Fruit fly (Drosophila melanogaster) whole organism, embryonic: Measurements from ENCODE around the gene CG3764.

Source experiments
- Atf6 ChIP-seq: fragments of 200-800 bp; sonication (Bioruptor generic); IDR thresholded peaks from 2 replicates; pipeline ENCODE4 v1.3.6; 2022; ENCODE audit warnings: missing biosample characterization, missing genetic modification characterization
- CG10654 ChIP-seq: fragments of 200-800 bp; sonication (Bioruptor generic); optimal IDR thresholded peaks from 2 replicates; lab custom pipeline; 2016; ENCODE audit warnings: missing biosample characterization, missing genetic modification characterization
- CG11456 ChIP-seq: fragments of 200-800 bp; sonication (Bioruptor generic); IDR thresholded peaks from 3 replicates; pipeline ENCODE4 v1.3.6; 2022; ENCODE audit warnings: missing biosample characterization, missing genetic modification characterization
- CG11723 ChIP-seq: fragments of 200-800 bp; sonication (Bioruptor generic); optimal IDR thresholded peaks from 2 replicates; lab custom pipeline; 2017; ENCODE audit warnings: missing biosample characterization, mild to moderate bottlenecking, missing genetic modification characterization
- CG12071 ChIP-seq: fragments of 200-800 bp; sonication (Bioruptor generic); optimal IDR thresholded peaks from 3 replicates; lab custom pipeline; 2018; ENCODE audit warnings: missing biosample characterization, mild to moderate bottlenecking, missing genetic modification characterization
- CG13123 ChIP-seq: fragments of 200-800 bp; sonication (Bioruptor generic); optimal IDR thresholded peaks from 2 replicates; lab custom pipeline; 2016; ENCODE audit warnings: missing biosample characterization, missing genetic modification characterization
- CG13424 ChIP-seq: fragments of 200-800 bp; sonication (Bioruptor generic); optimal IDR thresholded peaks from 2 replicates; lab custom pipeline; 2019; ENCODE audit warnings: missing biosample characterization, mild to moderate bottlenecking, missing genetic modification characterization, moderate library complexity
- CG15601 ChIP-seq: fragments of 200-800 bp; sonication (Bioruptor generic); optimal IDR thresholded peaks from 3 replicates; lab custom pipeline; 2019; ENCODE audit warnings: missing biosample characterization, mild to moderate bottlenecking, missing genetic modification characterization, moderate library complexity
- CG34224 ChIP-seq: fragments of 200-800 bp; sonication (Bioruptor generic); IDR thresholded peaks from 3 replicates; pipeline ENCODE4 v1.3.6; 2022; ENCODE audit warnings: missing biosample characterization, missing genetic modification characterization; ENCODE audit not compliant: partially characterized antibody
- CG43689 ChIP-seq: fragments of 200-800 bp; sonication (Bioruptor generic); IDR thresholded peaks from 2 replicates; pipeline ENCODE4 v1.3.6; 2022; ENCODE audit warnings: missing biosample characterization, missing genetic modification characterization
- CG5245 ChIP-seq: fragments of 200-800 bp; sonication (Bioruptor generic); optimal IDR thresholded peaks from 3 replicates; lab custom pipeline; 2016; ENCODE audit warnings: missing biosample characterization, missing genetic modification characterization
- CG6272 ChIP-seq: fragments of 200-800 bp; sonication (Bioruptor generic); IDR thresholded peaks from 2 replicates; pipeline ENCODE4 v1.3.6; 2022; ENCODE audit warnings: missing biosample characterization, missing genetic modification characterization
- CG6654 ChIP-seq: fragments of 200-800 bp; sonication (Bioruptor generic); optimal IDR thresholded peaks from 2 replicates; lab custom pipeline; 2017; ENCODE audit warnings: missing biosample characterization, mild to moderate bottlenecking, missing genetic modification characterization
- CG6765 ChIP-seq: fragments of 200-800 bp; sonication (Bioruptor generic); optimal IDR thresholded peaks from 3 replicates; lab custom pipeline; 2017; ENCODE audit warnings: missing biosample characterization, mild to moderate bottlenecking, missing genetic modification characterization
- CG6813 ChIP-seq: fragments of 200-800 bp; sonication (Bioruptor generic); optimal IDR thresholded peaks from 2 replicates; lab custom pipeline; 2017; ENCODE audit warnings: missing biosample characterization, missing genetic modification characterization, mild to moderate bottlenecking, moderate library complexity, missing genetic modification reagents
- CG8478 ChIP-seq: fragments of >200 bp; optimal IDR thresholded peaks from 2 replicates; lab custom pipeline; 2018
- D19B ChIP-seq: fragments of 200-800 bp; sonication (Bioruptor generic); optimal IDR thresholded peaks from 2 replicates; lab custom pipeline; 2017; ENCODE audit warnings: missing biosample characterization, mild to moderate bottlenecking, missing genetic modification characterization
- Dfd ChIP-seq, 2 experiments: fragments of >200 bp; optimal IDR thresholded peaks; 2 replicates each; lab custom pipeline; 2017; ENCODE audit warnings: missing biosample characterization in 2 of 2, missing genetic modification characterization in 2 of 2
- Drgx ChIP-seq: fragments of 200-800 bp; sonication (Bioruptor generic); IDR thresholded peaks from 2 replicates; pipeline ENCODE4 v1.3.6; 2022; ENCODE audit warnings: missing biosample characterization, missing genetic modification characterization
- Eip74EF ChIP-seq, 2 experiments: fragments of 200-800 bp in 1 of 2; fragments of >200 bp in 1 of 2; sonication (Bioruptor generic) in 1 of 2; optimal IDR thresholded peaks; 2 replicates each; lab custom pipeline; 2017 to 2019; ENCODE audit warnings: missing biosample characterization in 2 of 2, missing genetic modification characterization in 2 of 2, mild to moderate bottlenecking in 1 of 2, moderate library complexity in 1 of 2
- Ets65A ChIP-seq: fragments of 200-800 bp; sonication (Bioruptor generic); peaks from one replicate; lab custom pipeline; 2016; ENCODE audit warnings: missing biosample characterization, missing genetic modification characterization
- Ets97D ChIP-seq: fragments of 200-800 bp; sonication (Bioruptor generic); optimal IDR thresholded peaks from 3 replicates; lab custom pipeline; 2016; ENCODE audit warnings: missing biosample characterization, missing genetic modification characterization
- Fer1 ChIP-seq: fragments of 200-800 bp; sonication (Bioruptor generic); optimal IDR thresholded peaks from 2 replicates; lab custom pipeline; 2017; ENCODE audit warnings: missing biosample characterization, mild to moderate bottlenecking, missing genetic modification characterization
- HHEX ChIP-seq: fragments of 200-800 bp; sonication (Bioruptor generic); optimal IDR thresholded peaks from 3 replicates; lab custom pipeline; 2017; ENCODE audit warnings: missing biosample characterization, mild to moderate bottlenecking, missing genetic modification characterization, missing genetic modification reagents
- HLH54F ChIP-seq: fragments of 200-800 bp; sonication (Bioruptor generic); optimal IDR thresholded peaks from 3 replicates; lab custom pipeline; 2016; ENCODE audit warnings: missing biosample characterization, missing genetic modification characterization
- Hsf ChIP-seq: fragments of 200-800 bp; sonication (Bioruptor generic); optimal IDR thresholded peaks from 3 replicates; lab custom pipeline; 2016; ENCODE audit warnings: missing biosample characterization, missing genetic modification characterization
- Kr ChIP-seq: fragments of 200-800 bp; sonication (Bioruptor generic); optimal IDR thresholded peaks from 2 replicates; lab custom pipeline; 2017; ENCODE audit warnings: missing biosample characterization, mild to moderate bottlenecking, missing genetic modification characterization
- Lim3 ChIP-seq: fragments of 200-800 bp; sonication (Bioruptor generic); IDR thresholded peaks from 2 replicates; pipeline ENCODE4 v1.3.6; 2022; ENCODE audit warnings: missing biosample characterization, missing genetic modification characterization
- MTF-1 ChIP-seq: fragments of 200-800 bp; sonication (Bioruptor generic); optimal IDR thresholded peaks from 2 replicates; lab custom pipeline; 2018; ENCODE audit warnings: missing biosample characterization, mild to moderate bottlenecking, missing genetic modification characterization, borderline replicate concordance
- NC2β ChIP-seq: fragments of 200-800 bp; sonication (Bioruptor generic); optimal IDR thresholded peaks from 2 replicates; lab custom pipeline; 2016; ENCODE audit warnings: missing biosample characterization, missing genetic modification characterization
- Neu2 ChIP-seq: fragments of 200-800 bp; sonication (Bioruptor generic); optimal IDR thresholded peaks from 3 replicates; lab custom pipeline; 2016; ENCODE audit warnings: missing biosample characterization, missing genetic modification characterization, borderline replicate concordance
- Poxn ChIP-seq: fragments of 200-800 bp; sonication (Bioruptor generic); IDR thresholded peaks from 2 replicates; pipeline ENCODE4 v1.3.6; 2022; ENCODE audit warnings: missing biosample characterization, missing genetic modification characterization
- Ptx1 ChIP-seq: fragments of 200-800 bp; sonication (Bioruptor generic); IDR thresholded peaks from 2 replicates; pipeline ENCODE4 v1.3.6; 2022; ENCODE audit warnings: missing biosample characterization, missing genetic modification characterization
- Ravus ChIP-seq: fragments of 200-800 bp; sonication (Bioruptor generic); IDR thresholded peaks from 2 replicates; pipeline ENCODE4 v1.3.6; 2022; ENCODE audit warnings: missing biosample characterization, missing genetic modification characterization
- chif ChIP-seq, 2 experiments: fragments of 200-800 bp; sonication (Bioruptor generic); optimal IDR thresholded peaks; 3 replicates each; lab custom pipeline; 2016; ENCODE audit warnings: missing biosample characterization in 2 of 2, missing genetic modification characterization in 2 of 2
- fru ChIP-seq: fragments of >200 bp; optimal IDR thresholded peaks from 2 replicates; lab custom pipeline; 2017
- gro ChIP-seq: fragments of 200-800 bp; sonication (Bioruptor generic); optimal IDR thresholded peaks from 2 replicates; lab custom pipeline; 2016; ENCODE audit warnings: missing biosample characterization, missing genetic modification characterization
- her ChIP-seq: fragments of 200-800 bp; sonication (Bioruptor generic); optimal IDR thresholded peaks from 2 replicates; lab custom pipeline; 2016; ENCODE audit warnings: missing biosample characterization, missing genetic modification characterization
- hkb ChIP-seq, 2 experiments: fragments of 200-800 bp in 1 of 2; fragments of >200 bp in 1 of 2; sonication (Bioruptor generic) in 1 of 2; IDR thresholded peaks in 1 of 2; optimal IDR thresholded peaks in 1 of 2; 2 replicates each; pipeline versions ENCODE4 v1.3.6 to Lab custom; 2017 to 2022; ENCODE audit warnings: missing biosample characterization in 1 of 2, missing genetic modification characterization in 1 of 2
- kay ChIP-seq: fragments of 200-800 bp; sonication (Bioruptor generic); optimal IDR thresholded peaks from 2 replicates; lab custom pipeline; 2016; ENCODE audit warnings: missing biosample characterization, missing genetic modification characterization
- pfk ChIP-seq: fragments of 200-800 bp; sonication (Bioruptor generic); optimal IDR thresholded peaks from 2 replicates; lab custom pipeline; 2018; ENCODE audit warnings: missing biosample characterization, mild to moderate bottlenecking, missing genetic modification characterization, moderate library complexity
- rib ChIP-seq: fragments of 200-800 bp; sonication (Bioruptor generic); IDR thresholded peaks from 2 replicates; pipeline ENCODE4 v1.3.6; 2022; ENCODE audit warnings: missing biosample characterization, missing genetic modification characterization
- sqz ChIP-seq: fragments of 200-800 bp; sonication (Bioruptor generic); optimal IDR thresholded peaks from 3 replicates; lab custom pipeline; 2018; ENCODE audit warnings: missing biosample characterization, mild to moderate bottlenecking, missing genetic modification characterization
- ssp ChIP-seq: fragments of 200-800 bp; sonication (Bioruptor generic); IDR thresholded peaks from 2 replicates; pipeline ENCODE4 v1.3.6; 2022; ENCODE audit warnings: missing biosample characterization, missing genetic modification characterization
- sug ChIP-seq: fragments of 200-800 bp; optimal IDR thresholded peaks from 2 replicates; lab custom pipeline; 2019; ENCODE audit warnings: missing biosample characterization, mild to moderate bottlenecking, missing genetic modification characterization, moderate library complexity
- tap ChIP-seq: fragments of 200-800 bp; optimal IDR thresholded peaks from 3 replicates; lab custom pipeline; 2019; ENCODE audit warnings: missing biosample characterization, mild to moderate bottlenecking, missing genetic modification characterization, moderate library complexity
- tll ChIP-seq, 2 experiments: fragments of 200-800 bp in 1 of 2; fragments of >200 bp in 1 of 2; sonication (Bioruptor generic) in 1 of 2; optimal IDR thresholded peaks; 2 replicates each; lab custom pipeline; 2017 to 2019; ENCODE audit warnings: missing biosample characterization in 2 of 2, missing genetic modification characterization in 2 of 2, mild to moderate bottlenecking in 1 of 2, moderate library complexity in 1 of 2
- wor ChIP-seq: fragments of 200-800 bp; sonication (Bioruptor generic); IDR thresholded peaks from 2 replicates; pipeline ENCODE4 v1.3.6; 2022; ENCODE audit warnings: missing biosample characterization, missing genetic modification characterization
- zfh2 ChIP-seq: fragments of 200-800 bp; sonication (Bioruptor generic); optimal IDR thresholded peaks from 2 replicates; lab custom pipeline; 2016; ENCODE audit warnings: missing biosample characterization, missing genetic modification characterization

CG3764 gene

DNA sequence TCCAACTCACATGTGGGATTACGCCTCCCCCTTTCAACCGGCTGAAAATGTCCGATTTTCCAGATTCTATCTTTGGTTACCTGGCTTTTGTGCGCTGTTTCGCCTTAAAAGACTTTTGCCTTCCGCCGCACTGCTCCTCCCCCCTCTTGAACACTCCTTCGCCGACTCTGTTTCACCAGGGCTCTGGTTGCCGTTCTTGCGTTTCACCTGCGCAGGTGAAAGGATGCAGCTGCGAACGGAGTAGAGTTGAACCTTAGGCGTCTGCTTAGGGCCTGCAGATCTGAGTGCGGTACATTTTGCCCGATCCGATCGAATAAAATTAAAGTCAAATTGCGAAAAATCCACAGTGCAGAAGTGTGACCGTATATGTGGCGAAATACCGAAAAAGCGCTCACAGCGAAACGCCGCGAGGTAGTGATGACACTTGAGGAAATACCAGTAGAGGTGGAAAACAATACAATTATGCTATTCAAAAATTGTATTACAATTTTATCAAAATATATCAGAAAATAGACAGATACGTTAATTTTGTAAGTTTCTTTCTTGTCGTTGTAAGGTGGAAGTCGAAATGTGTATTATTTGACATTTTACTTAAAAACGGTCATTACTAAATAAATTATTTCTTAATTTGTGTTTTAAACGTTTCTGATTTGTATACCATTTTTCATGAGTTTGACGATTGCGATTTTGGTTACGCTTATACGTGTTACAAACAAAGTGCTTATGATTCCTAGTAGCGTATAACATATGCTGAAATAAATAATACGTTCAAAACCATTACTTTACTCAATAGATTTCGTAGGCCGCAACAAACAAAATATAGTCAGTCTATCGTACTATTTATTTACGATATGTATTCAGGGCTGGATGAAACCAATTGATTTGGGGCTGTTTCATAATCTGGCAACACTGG, 3.6 kb upstream of the CG3764 start, which contains the start of the genes CG6664 and CG7728 (continued):
- TF ChIP-seq pfk (GFP tag; lab: Kevin White, UChicago) (no peak), CG6654 (GFP tag; lab: Kevin White, UChicago) (no peak), CG11456 (peak; percentile 74; the same call in 2 of the 3 replicates), Lim3 (no peak), D19B (GFP tag; lab: Kevin White, UChicago) (no peak), CG6813 (GFP tag; lab: Kevin White, UChicago) (no peak), HLH54F (GFP tag; lab: Kevin White, UChicago) (peak; percentile 44), Atf6 (no peak; the same call in 1 of the 2 replicates), CG6765 (GFP tag; lab: Kevin White, UChicago) (no peak), Fer1 (GFP tag; lab: Kevin White, UChicago) (peak; percentile 28), her (GFP tag; lab: Kevin White, UChicago) (no peak), MTF-1 (GFP tag; lab: Kevin White, UChicago) (peak; percentile 54), chif (GFP tag; optimal IDR thresholded peaks at IDR 0.05; lab: Kevin White, UChicago) (peak; percentile 35 to 51), wor (GFP tag; lab: Robert Waterston, UW) (0 out of 2 replicates have a peak, but pooled peaks have one; percentile 28), NC2β (GFP tag; lab: Kevin White, UChicago) (no peak), CG15601 (peak; percentile 21), zfh2 (peak; percentile 33), Hsf (GFP tag; lab: Kevin White, UChicago) (peak; percentile 46), CG5245 (no peak), HHEX (peak; percentile 19), CG34224 (GFP tag; lab: Robert Waterston, UW) (peak; percentile 45; the same call in 2 of the 3 replicates), Ptx1 (GFP tag; lab: Robert Waterston, UW) (peak; percentile 60), Neu2 (no peak), CG13123 (GFP tag; lab: Kevin White, UChicago) (no peak), fru (lab: Kevin White, UChicago) (no peak), Eip74EF (GFP tag; optimal IDR thresholded peaks at IDR 0.05; lab: Kevin White, UChicago) (no peak), tll (GFP tag; optimal IDR thresholded peaks at IDR 0.05; lab: Kevin White, UChicago) (peak in 1 of 2 experiments; percentile 59), Ets97D (GFP tag; lab: Kevin White, UChicago) (peak; percentile 12), sqz (GFP tag; lab: Kevin White, UChicago) (no peak), CG13424 (peak; percentile 68), hkb (optimal IDR thresholded peaks at IDR 0.05; lab: Kevin White, UChicago) (no peak), hkb (GFP tag; IDR thresholded peaks at IDR 0.05; lab: Robert Waterston, UW) (no peak), Ravus (GFP tag; lab: Robert Waterston, UW) (no peak), sug (peak; percentile 60), rib (GFP tag; lab: Robert Waterston, UW) (peak; percentile 58), Ets65A (GFP tag; lab: Kevin White, UChicago) (peak; percentile 95), CG11723 (GFP tag; lab: Kevin White, UChicago) (no peak), CG12071 (no peak), gro (GFP tag; lab: Kevin White, UChicago) (no peak), ssp (GFP tag; lab: Robert Waterston, UW) (peak; percentile 46), Poxn (GFP tag; lab: Robert Waterston, UW) (no peak), CG8478 (lab: Kevin White, UChicago) (no peak), CG6272 (GFP tag; lab: Robert Waterston, UW) (peak; percentile 44), kay (GFP tag; lab: Kevin White, UChicago) (no peak), Drgx (peak; percentile 38), CG10654 (GFP tag; lab: Kevin White, UChicago) (peak; percentile 16), tap (no peak), Dfd (GFP tag; optimal IDR thresholded peaks at IDR 0.05; lab: Kevin White, UChicago) (no peak), Kr (no peak), CG43689 (GFP tag; lab: Robert Waterston, UW) (no peak)
